ENCODE assay signal across 5 fruit fly cellular contexts in the genomic region with DNA sequence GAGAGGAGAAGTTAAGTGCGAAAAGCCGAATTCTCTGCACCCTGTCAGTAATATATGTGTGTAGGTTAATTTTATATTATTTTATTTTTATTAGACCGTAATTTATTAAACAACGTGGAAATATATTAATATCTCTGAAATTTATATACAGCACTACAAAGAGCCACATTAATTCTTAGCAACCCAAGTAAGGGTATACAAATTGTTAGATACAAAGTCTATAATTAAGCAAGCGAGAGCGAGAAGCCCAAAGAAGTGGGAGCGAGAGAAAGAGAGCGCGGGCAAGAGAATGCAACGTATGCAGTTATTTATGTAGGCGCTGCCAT.
A peak's percentile ranks its signal among the peaks of the same experiment; 100 is the strongest.
TF ChIP-seq lines count a peak whose summit lies in the region.

No protein-coding gene starts in this region.

- peak; percentile 47 for TF ChIP-seq CTCF in whole organism, embryonic (GFP tag; optimal IDR thresholded peaks at IDR 0.05; lab: Kevin White, UChicago)

TF ChIP-seq in whole organism, adult, 20 proteins besides CTCF, POLR2A, EP300 and RAD21 (continues in another document):
- TF ChIP-seq CG1620 (GFP tag; optimal IDR thresholded peaks at IDR 0.05; lab: Kevin White, UChicago) (peak; percentile 47), pad (GFP tag; optimal IDR thresholded peaks at IDR 0.05; lab: Kevin White, UChicago) (peak; percentile 51), ovo (GFP tag; optimal IDR thresholded peaks at IDR 0.05; lab: Kevin White, UChicago) (no peak), CG11617 (GFP tag; optimal IDR thresholded peaks at IDR 0.05; lab: Kevin White, UChicago) (peak; percentile 56), CG12768 (GFP tag; optimal IDR thresholded peaks at IDR 0.05; lab: Kevin White, UChicago) (peak; percentile 44), Crg-1 (GFP tag; optimal IDR thresholded peaks at IDR 0.05; lab: Kevin White, UChicago) (peak; percentile 60), cnc (optimal IDR thresholded peaks at IDR 0.05; lab: Kevin White, UChicago) (no peak), cic (GFP tag; optimal IDR thresholded peaks at IDR 0.05; lab: Kevin White, UChicago) (no peak), bab1 (GFP tag; optimal IDR thresholded peaks at IDR 0.05; lab: Kevin White, UChicago) (peak; percentile 97), CG7045 (GFP tag; optimal IDR thresholded peaks at IDR 0.05; lab: Kevin White, UChicago) (peak; percentile 64), kay (GFP tag; lab: Kevin White, UChicago; ENCODE audit: borderline replicate concordance) (peak; percentile 66), CG14711 (tag; optimal IDR thresholded peaks at IDR 0.05; lab: Kevin White, UChicago) (peak; percentile 90), Clk (GFP tag; optimal IDR thresholded peaks at IDR 0.05; lab: Kevin White, UChicago) (no peak), Mnt (GFP tag; optimal IDR thresholded peaks at IDR 0.05; lab: Kevin White, UChicago) (no peak), tj (GFP tag; optimal IDR thresholded peaks at IDR 0.05; lab: Kevin White, UChicago) (peak; percentile 88), CG5204 (GFP tag; optimal IDR thresholded peaks at IDR 0.05; lab: Kevin White, UChicago) (no peak), toe (GFP tag; optimal IDR thresholded peaks at IDR 0.05; lab: Kevin White, UChicago) (no peak)

TF ChIP-seq in whole organism, embryonic, 481 proteins besides CTCF, POLR2A, EP300 and RAD21 (continues in another document):
- TF ChIP-seq gsb-n (tag; optimal IDR thresholded peaks at IDR 0.05; lab: Kevin White, UChicago) (peak; percentile 98), otp (GFP tag; IDR thresholded peaks at IDR 0.05; lab: Robert Waterston, UW) (peak; percentile 94), CG3838 (GFP tag; optimal IDR thresholded peaks at IDR 0.05; lab: Kevin White, UChicago) (peak; percentile 49), sisA (GFP tag; IDR thresholded peaks at IDR 0.05; lab: Robert Waterston, UW) (peak; percentile 96), CG6765 (GFP tag; optimal IDR thresholded peaks at IDR 0.05; lab: Kevin White, UChicago) (peak; percentile 35), Sox100B (GFP tag; optimal IDR thresholded peaks at IDR 0.05; lab: Kevin White, UChicago) (peak; percentile 92), ind (GFP tag; optimal IDR thresholded peaks at IDR 0.05; lab: Kevin White, UChicago) (peak; percentile 82), knrl (GFP tag; IDR thresholded peaks at IDR 0.05; lab: Robert Waterston, UW; ENCODE audit: partially characterized antibody) (no peak), Six4 (GFP tag; optimal IDR thresholded peaks at IDR 0.05; lab: Kevin White, UChicago) (peak; percentile 90), BEAF-32 (GFP tag; optimal IDR thresholded peaks at IDR 0.05; lab: Kevin White, UChicago) (no peak), CG6272 (GFP tag; IDR thresholded peaks at IDR 0.05; lab: Robert Waterston, UW) (peak; percentile 88), Adf1 (GFP tag; IDR thresholded peaks at IDR 0.05; lab: Robert Waterston, UW) (0 out of 2 replicates have a peak, but pooled peaks have one; percentile 16), CG9437 (GFP tag; optimal IDR thresholded peaks at IDR 0.05; lab: Kevin White, UChicago) (peak; percentile 84), CG11456 (GFP tag; IDR thresholded peaks at IDR 0.05; lab: Robert Waterston, UW) (peak; percentile 81), dati (GFP tag; IDR thresholded peaks at IDR 0.05; lab: Robert Waterston, UW) (peak; percentile 63), crc (GFP tag; optimal IDR thresholded peaks at IDR 0.05; lab: Kevin White, UChicago) (no peak), btn (GFP tag; optimal IDR thresholded peaks at IDR 0.05; lab: Kevin White, UChicago) (peak; percentile 12), CG7357 (GFP tag; IDR thresholded peaks at IDR 0.05; lab: Robert Waterston, UW) (peak; percentile 83)

TF ChIP-seq in whole organism, prepupa, 60 proteins besides CTCF, POLR2A, EP300 and RAD21 (continues in another document):
- TF ChIP-seq CG11902 (GFP tag; optimal IDR thresholded peaks at IDR 0.05; lab: Kevin White, UChicago) = peak; percentile 75
- TF ChIP-seq Eip75B (GFP tag; optimal IDR thresholded peaks at IDR 0.05; lab: Kevin White, UChicago) = peak; percentile 89
- peak; percentile 92 for TF ChIP-seq spab (GFP tag; optimal IDR thresholded peaks at IDR 0.05; lab: Kevin White, UChicago)
- TF ChIP-seq Hr4 (GFP tag; optimal IDR thresholded peaks at IDR 0.05; lab: Kevin White, UChicago) = peak; percentile 90
- peak; percentile 55 for TF ChIP-seq CG6854 (GFP tag; optimal IDR thresholded peaks at IDR 0.05; lab: Kevin White, UChicago)
- TF ChIP-seq achi (GFP tag; optimal IDR thresholded peaks at IDR 0.05; lab: Kevin White, UChicago) = peak; percentile 94
- peak; percentile 88 for TF ChIP-seq CG8632 (GFP tag; optimal IDR thresholded peaks at IDR 0.05; lab: Kevin White, UChicago)
- TF ChIP-seq CG6808 (GFP tag; optimal IDR thresholded peaks at IDR 0.05; lab: Kevin White, UChicago) = peak; percentile 91
- peak; percentile 28 for TF ChIP-seq fd85E (GFP tag; optimal IDR thresholded peaks at IDR 0.05; lab: Kevin White, UChicago)
- peak; percentile 46 for TF ChIP-seq fkh (GFP tag; optimal IDR thresholded peaks at IDR 0.05; lab: Kevin White, UChicago)
- peak; percentile 81 for TF ChIP-seq Blimp-1 (GFP tag; optimal IDR thresholded peaks at IDR 0.05; lab: Kevin White, UChicago)
- peak; percentile 98 for TF ChIP-seq Eip78C (GFP tag; lab: Kevin White, UChicago)
- peak; percentile 81 for TF ChIP-seq CG31627 (GFP tag; optimal IDR thresholded peaks at IDR 0.05; lab: Kevin White, UChicago)
- TF ChIP-seq CG9139 (GFP tag; optimal IDR thresholded peaks at IDR 0.05; lab: Kevin White, UChicago) = peak; percentile 92
- TF ChIP-seq svp (GFP tag; lab: Kevin White, UChicago) = peak; percentile 94
- peak; percentile 89 for TF ChIP-seq Met (GFP tag; optimal IDR thresholded peaks at IDR 0.05; lab: Kevin White, UChicago)
- TF ChIP-seq net (GFP tag; optimal IDR thresholded peaks at IDR 0.05; lab: Kevin White, UChicago) = peak; percentile 90
- no peak for TF ChIP-seq Hr38 (GFP tag; optimal IDR thresholded peaks at IDR 0.05; lab: Kevin White, UChicago)
- TF ChIP-seq Lpt (GFP tag; optimal IDR thresholded peaks at IDR 0.05; lab: Kevin White, UChicago) = peak; percentile 95

TF ChIP-seq in whole organism, pupa, 21 proteins besides CTCF, POLR2A, EP300 and RAD21 (continues in another document):
- TF ChIP-seq Ets98B (GFP tag; IDR thresholded peaks at IDR 0.05; lab: Robert Waterston, UW) (peak; percentile 98), CG32121 (GFP tag; IDR thresholded peaks at IDR 0.05; lab: Robert Waterston, UW) (peak; percentile 99), gl (tag; optimal IDR thresholded peaks at IDR 0.05; lab: Kevin White, UChicago) (peak; percentile 82), CG13204 (GFP tag; optimal IDR thresholded peaks at IDR 0.05; lab: Kevin White, UChicago) (peak; percentile 76), Pif1A (GFP tag; optimal IDR thresholded peaks at IDR 0.05; lab: Kevin White, UChicago) (peak; percentile 93), CG14655 (GFP tag; optimal IDR thresholded peaks at IDR 0.05; lab: Kevin White, UChicago) (peak; percentile 98), rn (GFP tag; IDR thresholded peaks at IDR 0.05; lab: Robert Waterston, UW) (peak; percentile 95), Snoo (tag; optimal IDR thresholded peaks at IDR 0.05; lab: Kevin White, UChicago) (peak; percentile 87), CG8301 (tag; optimal IDR thresholded peaks at IDR 0.05; lab: Kevin White, UChicago) (peak; percentile 98), Pif1B (GFP tag; optimal IDR thresholded peaks at IDR 0.05; lab: Kevin White, UChicago) (peak; percentile 88), CG15710 (tag; optimal IDR thresholded peaks at IDR 0.05; lab: Kevin White, UChicago) (peak; percentile 95), D1 (tag; optimal IDR thresholded peaks at IDR 0.05; lab: Kevin White, UChicago) (peak; percentile 86), CG10348 (GFP tag; IDR thresholded peaks at IDR 0.05; lab: Robert Waterston, UW) (peak; percentile 94), CG12605 (GFP tag; IDR thresholded peaks at IDR 0.05; lab: Robert Waterston, UW) (peak; percentile 97), EcR (GFP tag; optimal IDR thresholded peaks at IDR 0.05; lab: Kevin White, UChicago) (no peak), CG9948 (tag; optimal IDR thresholded peaks at IDR 0.05; lab: Kevin White, UChicago) (peak; percentile 97), fd96Ca (GFP tag; IDR thresholded peaks at IDR 0.05; lab: Robert Waterston, UW) (peak; percentile 91), CG34367 (tag; optimal IDR thresholded peaks at IDR 0.05; lab: Kevin White, UChicago) (peak; percentile 93), CG17806 (tag; optimal IDR thresholded peaks at IDR 0.05; lab: Kevin White, UChicago) (peak; percentile 96), CG8159 (tag; optimal IDR thresholded peaks at IDR 0.05; lab: Kevin White, UChicago) (peak; percentile 96)

TF ChIP-seq in whole organism, wandering third instar larva, 38 proteins besides CTCF, POLR2A, EP300 and RAD21 (continues in another document):
- no peak for TF ChIP-seq Hr83 (GFP tag; optimal IDR thresholded peaks at IDR 0.05; lab: Kevin White, UChicago; ENCODE audit: poor library complexity, severe bottlenecking)
- peak; percentile 87 for TF ChIP-seq fru (GFP tag; optimal IDR thresholded peaks at IDR 0.05; lab: Kevin White, UChicago)
- peak; percentile 88 for TF ChIP-seq OdsH (GFP tag; optimal IDR thresholded peaks at IDR 0.05; lab: Kevin White, UChicago)
- TF ChIP-seq CG9705 (GFP tag; optimal IDR thresholded peaks at IDR 0.05; lab: Kevin White, UChicago) = no peak
- TF ChIP-seq dsf (GFP tag; optimal IDR thresholded peaks at IDR 0.05; lab: Kevin White, UChicago; ENCODE audit: borderline replicate concordance) = no peak
- peak; percentile 73 for TF ChIP-seq brk (GFP tag; optimal IDR thresholded peaks at IDR 0.05; lab: Kevin White, UChicago)
- no peak for TF ChIP-seq Jra (GFP tag; optimal IDR thresholded peaks at IDR 0.05; lab: Kevin White, UChicago)
- peak; percentile 52 for TF ChIP-seq woc (GFP tag; optimal IDR thresholded peaks at IDR 0.05; lab: Kevin White, UChicago)
- TF ChIP-seq Dif (GFP tag; optimal IDR thresholded peaks at IDR 0.05; lab: Kevin White, UChicago; ENCODE audit: partially characterized antibody) = no peak
- peak; percentile 87 for TF ChIP-seq Sp1 (GFP tag; optimal IDR thresholded peaks at IDR 0.05; lab: Kevin White, UChicago)
- peak; percentile 43 for TF ChIP-seq CG32264 (GFP tag; optimal IDR thresholded peaks at IDR 0.05; lab: Kevin White, UChicago)
- TF ChIP-seq br (GFP tag; optimal IDR thresholded peaks at IDR 0.05; lab: Kevin White, UChicago) = peak; percentile 63
- TF ChIP-seq sv (GFP tag; optimal IDR thresholded peaks at IDR 0.05; lab: Kevin White, UChicago) = peak; percentile 78
- TF ChIP-seq HLH106 (tag; optimal IDR thresholded peaks at IDR 0.05; lab: Kevin White, UChicago) = peak; percentile 87
- peak; percentile 71 for TF ChIP-seq Rel (GFP tag; optimal IDR thresholded peaks at IDR 0.05; lab: Kevin White, UChicago)
- peak; percentile 29 for TF ChIP-seq Rel (tag; optimal IDR thresholded peaks at IDR 0.05; lab: Kevin White, UChicago)
- peak; percentile 78 for TF ChIP-seq Hnf4 (GFP tag; optimal IDR thresholded peaks at IDR 0.05; lab: Kevin White, UChicago)
- TF ChIP-seq dmrt93B (GFP tag; optimal IDR thresholded peaks at IDR 0.05; lab: Kevin White, UChicago) = peak; percentile 77
- TF ChIP-seq h (GFP tag; optimal IDR thresholded peaks at IDR 0.05; lab: Kevin White, UChicago) = peak; percentile 90
- TF ChIP-seq jim (GFP tag; optimal IDR thresholded peaks at IDR 0.05; lab: Kevin White, UChicago) = no peak
- peak in 1 of 2 experiments; percentile 88 for TF ChIP-seq foxo (GFP tag; optimal IDR thresholded peaks at IDR 0.05; lab: Kevin White, UChicago)
